Worm (Caenorhabditis elegans): ENCODE results near the gene F46H5.3.

Gene F46H5.3

DNA sequence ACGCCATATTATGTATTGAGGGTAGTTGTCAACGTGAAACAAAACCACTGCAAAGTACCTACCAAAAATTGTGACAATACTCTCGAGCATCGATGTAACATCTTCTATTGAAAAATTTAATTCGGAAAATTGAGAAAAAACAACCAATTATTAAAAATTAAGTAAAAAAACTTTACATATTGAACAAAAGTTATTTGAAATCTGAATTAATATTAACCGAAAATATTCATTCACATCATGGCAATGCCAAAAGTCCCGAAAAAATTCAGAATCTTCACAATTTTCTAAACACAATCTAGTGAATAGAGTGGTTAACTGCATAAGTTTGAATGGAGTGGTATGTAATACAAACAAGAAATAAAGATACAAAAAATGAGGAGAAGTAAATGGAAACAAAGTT, at the start of gene F46H5.3:
F46H5.3 (minus strand) TSS at position 101 of the 400 bp plus-strand sequence.
- TF ChIP-seq nhr-10 (tag; optimal IDR thresholded peaks at IDR 0.05), result no peak
- no peak for TF ChIP-seq gmeb-1 (tag; optimal IDR thresholded peaks at IDR 0.05)
- TF ChIP-seq ztf-1 (GFP tag; conservative IDR thresholded peaks at IDR 0.05), result no peak
- TF ChIP-seq nhr-6 (tag; optimal IDR thresholded peaks at IDR 0.05), result no peak
- no peak for TF ChIP-seq skn-1 (tag; optimal IDR thresholded peaks at IDR 0.05)
- no peak for TF ChIP-seq unc-55 (GFP tag; optimal IDR thresholded peaks at IDR 0.05)
- TF ChIP-seq ztf-4 (tag; optimal IDR thresholded peaks at IDR 0.05), result no peak
- TF ChIP-seq lsy-2 (tag; optimal IDR thresholded peaks at IDR 0.05), result no peak
- no peak for TF ChIP-seq nhr-77 (tag; optimal IDR thresholded peaks at IDR 0.05)
- TF ChIP-seq sma-9 (GFP tag; optimal IDR thresholded peaks at IDR 0.05), result no peak
- no peak for TF ChIP-seq sma-9 (tag; optimal IDR thresholded peaks at IDR 0.05)
- no peak for TF ChIP-seq fos-1 (tag; optimal IDR thresholded peaks at IDR 0.05)
- TF ChIP-seq ZK546.5 (tag; optimal IDR thresholded peaks at IDR 0.05), result no peak
- no peak for TF ChIP-seq unc-62 (GFP tag; optimal IDR thresholded peaks at IDR 0.05)

DNA sequence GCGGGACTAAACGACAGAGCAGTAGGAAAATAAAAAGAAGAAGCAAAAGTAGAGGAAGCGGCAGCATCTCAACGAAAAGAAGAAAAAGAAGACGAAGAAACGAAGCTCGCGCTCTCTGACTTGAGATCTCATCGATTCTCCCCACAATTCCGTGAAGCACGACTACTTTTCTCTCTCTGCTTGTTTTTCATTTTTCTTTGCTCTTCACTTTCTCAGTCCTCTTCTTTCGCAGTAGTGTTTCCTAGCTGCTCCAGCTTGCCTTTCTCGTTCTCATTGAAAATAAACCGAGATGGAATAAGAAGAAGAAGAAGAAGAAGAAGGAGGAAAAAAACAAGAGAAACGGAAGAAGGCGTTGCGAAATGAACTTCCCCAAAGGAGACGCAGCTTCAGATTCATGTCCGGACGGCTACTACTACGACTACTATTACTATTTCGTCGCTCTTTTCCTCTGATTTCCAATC, 46.3 kb upstream of the F46H5.3 start:
- TF ChIP-seq zag-1 (tag; optimal IDR thresholded peaks at IDR 0.05), result peak; percentile 87
- TF ChIP-seq fos-1 (tag; optimal IDR thresholded peaks at IDR 0.05), result no peak
- TF ChIP-seq ztf-11 (tag; optimal IDR thresholded peaks at IDR 0.05), result no peak
- peak; percentile 24 for TF ChIP-seq lin-13 (GFP tag; optimal IDR thresholded peaks at IDR 0.05)
- no peak for TF ChIP-seq nhr-77 (tag; optimal IDR thresholded peaks at IDR 0.05)
- no peak for TF ChIP-seq nhr-11 (tag; optimal IDR thresholded peaks at IDR 0.05)
- TF ChIP-seq snpc-4 (tag; optimal IDR thresholded peaks at IDR 0.05), result peak; percentile 13
- no peak for TF ChIP-seq peb-1 (tag; optimal IDR thresholded peaks at IDR 0.05)
- no peak for TF ChIP-seq alr-1 (tag; optimal IDR thresholded peaks at IDR 0.05)
- no peak for TF ChIP-seq nhr-10 (tag; optimal IDR thresholded peaks at IDR 0.05)
- TF ChIP-seq unc-55 (GFP tag; optimal IDR thresholded peaks at IDR 0.05), result peak; percentile 85
- no peak for TF ChIP-seq dmd-4 (tag; optimal IDR thresholded peaks at IDR 0.05)
- no peak for TF ChIP-seq unc-62 (GFP tag; optimal IDR thresholded peaks at IDR 0.05)
- TF ChIP-seq mbf-1 (tag; optimal IDR thresholded peaks at IDR 0.05), result no peak
- TF ChIP-seq ZK546.5 (tag; optimal IDR thresholded peaks at IDR 0.05), result no peak
- TF ChIP-seq elt-1 (tag; optimal IDR thresholded peaks at IDR 0.05), result no peak
- TF ChIP-seq unc-39 (tag; optimal IDR thresholded peaks at IDR 0.05), result peak; percentile 82
- TF ChIP-seq R02D3.7 (tag; optimal IDR thresholded peaks at IDR 0.05), result no peak
- TF ChIP-seq ceh-16 (tag; optimal IDR thresholded peaks at IDR 0.05), result no peak
- TF ChIP-seq aly-2 (tag; optimal IDR thresholded peaks at IDR 0.05), result no peak
- TF ChIP-seq lsy-2 (tag; optimal IDR thresholded peaks at IDR 0.05), result peak in 1 of 2 experiments; percentile 54
- peak; percentile 32 for TF ChIP-seq sem-4 (tag; optimal IDR thresholded peaks at IDR 0.05)
- peak; percentile 52 for TF ChIP-seq nhr-6 (tag; optimal IDR thresholded peaks at IDR 0.05)
- TF ChIP-seq Y55F3AM.14 (GFP tag; optimal IDR thresholded peaks at IDR 0.05), result peak; percentile 49
- TF ChIP-seq nhr-129 (tag; optimal IDR thresholded peaks at IDR 0.05), result peak; percentile 67
- no peak for TF ChIP-seq lin-11 (tag; optimal IDR thresholded peaks at IDR 0.05)
- no peak for TF ChIP-seq blmp-1 (tag; optimal IDR thresholded peaks at IDR 0.05; ENCODE audit: insufficient read depth)
- no peak for TF ChIP-seq ceh-82 (tag; optimal IDR thresholded peaks at IDR 0.05)
- TF ChIP-seq sma-9 (GFP tag; optimal IDR thresholded peaks at IDR 0.05), result peak; percentile 22
- TF ChIP-seq sma-9 (tag; optimal IDR thresholded peaks at IDR 0.05), result no peak
- TF ChIP-seq ztf-1 (GFP tag; conservative IDR thresholded peaks at IDR 0.05), result no peak
- TF ChIP-seq egl-27 (tag; optimal IDR thresholded peaks at IDR 0.05), result peak; percentile 62
- peak; percentile 83 for TF ChIP-seq F13H6.1 (tag; optimal IDR thresholded peaks at IDR 0.05)
- peak; percentile 65 for TF ChIP-seq C34F6.9 (tag; optimal IDR thresholded peaks at IDR 0.05)
- TF ChIP-seq ama-1 (optimal IDR thresholded peaks at IDR 0.05), result no peak
- peak; percentile 68 for TF ChIP-seq crh-2 (tag; optimal IDR thresholded peaks at IDR 0.05)
- TF ChIP-seq lin-39 (tag; optimal IDR thresholded peaks at IDR 0.05), result no peak
- TF ChIP-seq nhr-21 (tag; optimal IDR thresholded peaks at IDR 0.05), result no peak
- peak; percentile 16 for TF ChIP-seq mab-5 (tag; optimal IDR thresholded peaks at IDR 0.05)
- peak in 1 of 2 experiments; percentile 23 for TF ChIP-seq mdl-1 (tag; optimal IDR thresholded peaks at IDR 0.05)
- TF ChIP-seq gmeb-1 (tag; optimal IDR thresholded peaks at IDR 0.05), result no peak
- TF ChIP-seq nhr-12 (tag; optimal IDR thresholded peaks at IDR 0.05), result no peak
- no peak for TF ChIP-seq ztf-4 (tag; optimal IDR thresholded peaks at IDR 0.05)
- TF ChIP-seq nhr-25 (tag; optimal IDR thresholded peaks at IDR 0.05), result no peak
- no peak for TF ChIP-seq nhr-23 (tag; optimal IDR thresholded peaks at IDR 0.05)
- no peak for TF ChIP-seq elt-3 (tag; optimal IDR thresholded peaks at IDR 0.05)
- no peak for TF ChIP-seq skn-1 (tag; optimal IDR thresholded peaks at IDR 0.05)
- TF ChIP-seq nhr-237 (tag; optimal IDR thresholded peaks at IDR 0.05), result no peak
- TF ChIP-seq sma-3 (GFP tag; optimal IDR thresholded peaks at IDR 0.05), result no peak

Measured in whole organism, L2 larva.